Fruit fly (Drosophila melanogaster) whole organism, wandering third instar larva: ENCODE data around the gene CLS.
A peak's percentile ranks its signal among the peaks of the same experiment; 100 is the strongest.

Experiments
- Abd-B ChIP-seq: fragments of >200 bp; optimal IDR thresholded peaks from 2 replicates; lab custom pipeline; 2017; ENCODE audit warnings: missing biosample characterization, missing genetic modification characterization
- CG32264 ChIP-seq: fragments of 200-800 bp; sonication (Bioruptor generic); optimal IDR thresholded peaks from 2 replicates; lab custom pipeline; 2016; ENCODE audit warnings: missing biosample characterization, missing genetic modification characterization
- CG9705 ChIP-seq: fragments of 200-800 bp; sonication (Bioruptor generic); optimal IDR thresholded peaks from 2 replicates; lab custom pipeline; 2018; ENCODE audit warnings: missing biosample characterization, mild to moderate bottlenecking, missing genetic modification characterization
- CrebA ChIP-seq: fragments of 200-800 bp; sonication (Bioruptor generic); optimal IDR thresholded peaks from 2 replicates; lab custom pipeline; 2016; ENCODE audit warnings: missing biosample characterization, mild to moderate bottlenecking, missing genetic modification characterization, borderline replicate concordance
- Dfd ChIP-seq: fragments of >200 bp; optimal IDR thresholded peaks from 2 replicates; lab custom pipeline; 2017; ENCODE audit warnings: missing biosample characterization, missing genetic modification characterization
- Dif ChIP-seq: fragments of 200-275, 200-300 bp; sonication (Bioruptor generic); optimal IDR thresholded peaks from 2 replicates; lab custom pipeline; 2018; ENCODE audit warnings: missing biosample characterization, missing genetic modification characterization; ENCODE audit not compliant: partially characterized antibody
- GATAd ChIP-seq: sonication (Bioruptor generic); optimal IDR thresholded peaks from 2 replicates; lab custom pipeline; 2016; ENCODE audit warnings: missing biosample characterization, missing genetic modification characterization
- HLH106 ChIP-seq: fragments of 200-800 bp; optimal IDR thresholded peaks from 3 replicates; lab custom pipeline; 2019; ENCODE audit warnings: missing biosample characterization, mild to moderate bottlenecking, missing genetic modification characterization, moderate library complexity
- Hnf4 ChIP-seq: fragments of 200-800 bp; sonication (Bioruptor generic); optimal IDR thresholded peaks from 2 replicates; lab custom pipeline; 2016; ENCODE audit warnings: missing biosample characterization, mild to moderate bottlenecking, missing genetic modification characterization
- Hr78 ChIP-seq: fragments of >200 bp; optimal IDR thresholded peaks from 2 replicates; lab custom pipeline; 2017; ENCODE audit warnings: missing biosample characterization, missing genetic modification characterization
- Hr83 ChIP-seq: fragments of 200-300 bp; sonication (Bioruptor generic); optimal IDR thresholded peaks from 2 replicates; lab custom pipeline; 2016; ENCODE audit warnings: missing biosample characterization, mild to moderate bottlenecking, missing genetic modification characterization, moderate library complexity; ENCODE audit not compliant: poor library complexity, severe bottlenecking
- Jra ChIP-seq: sonication (Bioruptor generic); optimal IDR thresholded peaks from 2 replicates; lab custom pipeline; 2016; ENCODE audit warnings: missing biosample characterization, missing genetic modification characterization
- Mio ChIP-seq: sonication (Bioruptor generic); optimal IDR thresholded peaks from 2 replicates; lab custom pipeline; 2016; ENCODE audit warnings: missing biosample characterization, missing genetic modification characterization
- Myc ChIP-seq: fragments of >200 bp; optimal IDR thresholded peaks from 2 replicates; lab custom pipeline; 2017
- N ChIP-seq: fragments of >200 bp; optimal IDR thresholded peaks from 2 replicates; lab custom pipeline; 2018; ENCODE audit warnings: missing biosample characterization, missing external identifiers, missing genetic modification characterization
- OdsH ChIP-seq: fragments of 200-800 bp; sonication (Bioruptor generic); optimal IDR thresholded peaks from 2 replicates; lab custom pipeline; 2016; ENCODE audit warnings: missing biosample characterization, mild to moderate bottlenecking, missing genetic modification characterization
- Rel ChIP-seq, 2 experiments: fragments of 200-800 bp; sonication (Bioruptor generic) in 1 of 2; optimal IDR thresholded peaks; 2 replicates in 1 of 2; 3 replicates in 1 of 2; lab custom pipeline; 2016 to 2019; ENCODE audit warnings: mild to moderate bottlenecking in 2 of 2, missing biosample characterization in 2 of 2, missing genetic modification characterization in 2 of 2, moderate library complexity in 1 of 2
- Sp1 ChIP-seq: fragments of 200-800 bp; sonication (Bioruptor generic); optimal IDR thresholded peaks from 3 replicates; lab custom pipeline; 2019; ENCODE audit warnings: missing biosample characterization, mild to moderate bottlenecking, missing genetic modification characterization, moderate library complexity
- Vsx2 ChIP-seq: fragments of 200-300, 225-300 bp; sonication (Bioruptor generic); optimal IDR thresholded peaks from 2 replicates; lab custom pipeline; 2018; ENCODE audit warnings: missing biosample characterization, missing genetic modification characterization; ENCODE audit not compliant: partially characterized antibody
- br ChIP-seq: fragments of 200-800 bp; sonication (Bioruptor generic); optimal IDR thresholded peaks from 2 replicates; lab custom pipeline; 2016; ENCODE audit warnings: missing biosample characterization, missing genetic modification characterization
- brk ChIP-seq: fragments of 200-800 bp; sonication (Bioruptor generic); optimal IDR thresholded peaks from 2 replicates; lab custom pipeline; 2016; ENCODE audit warnings: missing biosample characterization, mild to moderate bottlenecking, missing genetic modification characterization
- dl ChIP-seq, 2 experiments: fragments of 175-275, 200-275 bp in 1 of 2; fragments of 200-275 bp in 1 of 2; sonication (Bioruptor generic); optimal IDR thresholded peaks; lab custom pipeline; 2018; ENCODE audit warnings: mild to moderate bottlenecking in 2 of 2, missing biosample characterization in 2 of 2, missing genetic modification characterization in 2 of 2, moderate library complexity in 2 of 2; ENCODE audit not compliant: partially characterized antibody in 2 of 2, insufficient read depth in 1 of 2
- dmrt93B ChIP-seq: fragments of 200-800 bp; sonication (Bioruptor generic); optimal IDR thresholded peaks from 2 replicates; lab custom pipeline; 2018; ENCODE audit warnings: missing biosample characterization, mild to moderate bottlenecking, missing genetic modification characterization
- dsf ChIP-seq: sonication (Bioruptor generic); optimal IDR thresholded peaks from 2 replicates; lab custom pipeline; 2016; ENCODE audit warnings: missing biosample characterization, missing genetic modification characterization, borderline replicate concordance
- ey ChIP-seq: fragments of 200-800 bp; sonication (Bioruptor generic); optimal IDR thresholded peaks from 2 replicates; lab custom pipeline; 2016; ENCODE audit warnings: missing biosample characterization, missing genetic modification characterization
- foxo ChIP-seq, 2 experiments: fragments of 200-800 bp; sonication (Bioruptor generic); optimal IDR thresholded peaks; 2 replicates in 1 of 2; 3 replicates in 1 of 2; lab custom pipeline; 2016 to 2017; ENCODE audit warnings: missing biosample characterization in 2 of 2, missing genetic modification characterization in 2 of 2
- fru ChIP-seq: fragments of 200-800 bp; sonication (Bioruptor generic); optimal IDR thresholded peaks from 3 replicates; lab custom pipeline; 2016; ENCODE audit warnings: missing biosample characterization, mild to moderate bottlenecking, missing genetic modification characterization
- h ChIP-seq: fragments of 200-800 bp; sonication (Bioruptor generic); optimal IDR thresholded peaks from 3 replicates; lab custom pipeline; 2016; ENCODE audit warnings: missing biosample characterization, mild to moderate bottlenecking, missing genetic modification characterization
- jim ChIP-seq: fragments of 175-275, 200-325 bp; sonication (Bioruptor generic); optimal IDR thresholded peaks from 2 replicates; lab custom pipeline; 2016; ENCODE audit warnings: missing biosample characterization, mild to moderate bottlenecking, missing genetic modification characterization
- lola ChIP-seq: fragments of >200 bp; optimal IDR thresholded peaks from 2 replicates; lab custom pipeline; 2017; ENCODE audit warnings: missing biosample characterization, missing genetic modification characterization
- pan ChIP-seq: fragments of >200 bp; optimal IDR thresholded peaks from 2 replicates; lab custom pipeline; 2017
- psq ChIP-seq: fragments of 200-800 bp; sonication (Bioruptor generic); optimal IDR thresholded peaks from 3 replicates; lab custom pipeline; 2017; ENCODE audit warnings: missing biosample characterization, mild to moderate bottlenecking, missing genetic modification characterization, moderate library complexity
- rgr ChIP-seq: fragments of 200-800 bp; sonication (Bioruptor generic); optimal IDR thresholded peaks from 3 replicates; lab custom pipeline; 2016; ENCODE audit warnings: missing biosample characterization, mild to moderate bottlenecking, missing genetic modification characterization
- sage ChIP-seq: fragments of 200-800 bp; sonication (Bioruptor generic); optimal IDR thresholded peaks from 2 replicates; lab custom pipeline; 2016; ENCODE audit warnings: missing biosample characterization, mild to moderate bottlenecking, missing genetic modification characterization
- sv ChIP-seq: fragments of 200-800 bp; sonication (Bioruptor generic); optimal IDR thresholded peaks from 3 replicates; lab custom pipeline; 2016; ENCODE audit warnings: missing biosample characterization, missing genetic modification characterization
- tai ChIP-seq: sonication (Bioruptor generic); optimal IDR thresholded peaks from 2 replicates; lab custom pipeline; 2016; ENCODE audit warnings: missing biosample characterization, missing genetic modification characterization
- usp ChIP-seq: fragments of >200 bp; optimal IDR thresholded peaks from 2 replicates; lab custom pipeline; 2017; ENCODE audit warnings: missing biosample characterization, missing genetic modification characterization
- woc ChIP-seq: sonication (Bioruptor generic); optimal IDR thresholded peaks from 2 replicates; lab custom pipeline; 2016; ENCODE audit warnings: missing biosample characterization, mild to moderate bottlenecking, missing genetic modification characterization

CLS gene

dm6 chr3R:25665509-25665908 is 21.7 kb downstream of the CLS start, which contains the start of gene Lgr3:
Lgr3 (plus strand) TSS chr3R:25665809.
- TF ChIP-seq sv (GFP tag; lab: Kevin White, UChicago) (no peak), ey (GFP tag; lab: Kevin White, UChicago) (no peak), Jra (no peak), usp (no peak), dl (GFP tag; optimal IDR thresholded peaks at IDR 0.05; lab: Kevin White, UChicago; ENCODE audit: insufficient read depth in 1 of 2, partially characterized antibody in 2 of 2) (no peak), Sp1 (GFP tag; lab: Kevin White, UChicago) (no peak), Myc (lab: Kevin White, UChicago) (no peak), tai (GFP tag; lab: Kevin White, UChicago) (no peak), rgr (GFP tag; lab: Kevin White, UChicago) (no peak), h (no peak), Dfd (no peak), Abd-B (GFP tag; lab: Kevin White, UChicago) (no peak), Hnf4 (GFP tag; lab: Kevin White, UChicago) (no peak), br (GFP tag; lab: Kevin White, UChicago) (no peak), lola (GFP tag; lab: Kevin White, UChicago) (no peak)
- TF ChIP-seq, all 38 proteins: peak for 0

- TF ChIP-seq ey (GFP tag; lab: Kevin White, UChicago) (no peak), dmrt93B (GFP tag; lab: Kevin White, UChicago) (no peak)
These were observed 24.8 kb downstream of the CLS start for dm6 chr3R:25662358-25662757.

- TF ChIP-seq dmrt93B (GFP tag; lab: Kevin White, UChicago) (no peak), sv (GFP tag; lab: Kevin White, UChicago) (peak; percentile 5), h (no peak), Rel (GFP tag; optimal IDR thresholded peaks at IDR 0.05; lab: Kevin White, UChicago) (no peak), Rel (tag; optimal IDR thresholded peaks at IDR 0.05; lab: Kevin White, UChicago) (no peak), Abd-B (GFP tag; lab: Kevin White, UChicago) (no peak), CrebA (GFP tag; lab: Kevin White, UChicago) (no peak), pan (lab: Kevin White, UChicago) (no peak), woc (peak; percentile 75), Dif (GFP tag; lab: Kevin White, UChicago) (no peak), dsf (GFP tag; lab: Kevin White, UChicago) (no peak), dl (GFP tag; optimal IDR thresholded peaks at IDR 0.05; lab: Kevin White, UChicago; ENCODE audit: insufficient read depth in 1 of 2, partially characterized antibody in 2 of 2) (no peak), psq (GFP tag; lab: Kevin White, UChicago) (no peak), CG9705 (GFP tag; lab: Kevin White, UChicago) (no peak), fru (GFP tag; lab: Kevin White, UChicago) (peak; percentile 31), Vsx2 (GFP tag; lab: Kevin White, UChicago) (no peak), Jra (peak; percentile 40), usp (no peak), CG32264 (GFP tag; lab: Kevin White, UChicago) (no peak), br (GFP tag; lab: Kevin White, UChicago) (no peak), tai (GFP tag; lab: Kevin White, UChicago) (no peak), Dfd (no peak), OdsH (GFP tag; lab: Kevin White, UChicago) (no peak), ey (GFP tag; lab: Kevin White, UChicago) (peak; percentile 16), N (GFP tag; lab: Kevin White, UChicago) (no peak), foxo (GFP tag; optimal IDR thresholded peaks at IDR 0.05; lab: Kevin White, UChicago) (peak in 1 of 2 experiments; percentile 48), Mio (GFP tag; lab: Kevin White, UChicago) (no peak), Sp1 (GFP tag; lab: Kevin White, UChicago) (no peak), Hr78 (GFP tag; lab: Kevin White, UChicago) (no peak), GATAd (GFP tag; lab: Kevin White, UChicago) (no peak), rgr (GFP tag; lab: Kevin White, UChicago) (no peak), brk (GFP tag; lab: Kevin White, UChicago) (no peak), lola (GFP tag; lab: Kevin White, UChicago) (no peak), HLH106 (tag; lab: Kevin White, UChicago) (peak; percentile 27), sage (no peak), Hnf4 (GFP tag; lab: Kevin White, UChicago) (no peak), jim (no peak), Myc (lab: Kevin White, UChicago) (no peak), Hr83 (GFP tag; lab: Kevin White, UChicago) (peak; percentile 48)
These were observed 25.5 kb downstream of the CLS start, which contains the start of gene RASSF8 for dm6 chr3R:25661531-25662193. RASSF8 (plus strand) TSS chr3R:25661795.
